Worm (Caenorhabditis elegans) whole organism, midembryonic: Measurements from ENCODE around the gene F15A4.2.

Experiments
- T22C8.4 ChIP-seq: fragments of 200-800 bp; sonication (Bioruptor generic); IDR thresholded peaks from 2 replicates; pipeline ENCODE4 v1.3.6; 2022; ENCODE audit warnings: missing genetic modification characterization, missing compliant biosample characterization
- cog-1 ChIP-seq: sonication (generic microtip); optimal IDR thresholded peaks from 2 replicates; lab custom pipeline; 2016; ENCODE audit warnings: missing genetic modification characterization, missing compliant biosample characterization
- flt-1 ChIP-seq: fragments of 200-800 bp; sonication (Bioruptor generic); IDR thresholded peaks from 2 replicates; pipeline ENCODE4 v1.3.6; 2022; ENCODE audit warnings: missing genetic modification characterization, missing compliant biosample characterization
- klf-2 ChIP-seq: fragments of 200-800 bp; sonication (Bioruptor generic); conservative IDR thresholded peaks from 2 replicates; pipeline ENCODE4 v1.3.6; 2022; ENCODE audit warnings: missing genetic modification reagents, missing genetic modification characterization, missing compliant biosample characterization
- med-1 ChIP-seq: sonication (generic microtip); optimal IDR thresholded peaks from 2 replicates; lab custom pipeline; 2017; ENCODE audit warnings: missing genetic modification characterization, mild to moderate bottlenecking, missing compliant biosample characterization, antibody characterized with exemption, missing genetic modification reagents; ENCODE audit not compliant: insufficient read depth
- ref-1 ChIP-seq: fragments of 200-800 bp; sonication (Bioruptor generic); conservative IDR thresholded peaks from 2 replicates; pipeline ENCODE4 v1.3.6; 2022; ENCODE audit warnings: missing genetic modification reagents, missing genetic modification characterization, missing compliant biosample characterization
- tab-1 ChIP-seq: fragments of 200-800 bp; sonication (Bioruptor generic); IDR thresholded peaks from 2 replicates; pipeline ENCODE4 v1.3.6; 2022; ENCODE audit warnings: missing genetic modification characterization, missing compliant biosample characterization
- ztf-23 ChIP-seq: fragments of 200-800 bp; sonication (Bioruptor generic); IDR thresholded peaks from 2 replicates; pipeline ENCODE4 v1.3.6; 2022; ENCODE audit warnings: missing genetic modification reagents, missing genetic modification characterization, missing compliant biosample characterization
- ztf-29 ChIP-seq: fragments of 200-800 bp; sonication (Bioruptor generic); IDR thresholded peaks from 2 replicates; pipeline ENCODE4 v1.3.6; 2022; ENCODE audit warnings: missing genetic modification reagents, missing genetic modification characterization, missing compliant biosample characterization

The F15A4.2 gene

ce11 chrII:12499969-12500368 is 37.6 kb downstream of the F15A4.2 start:
- TF ChIP-seq klf-2 = no peak
- TF ChIP-seq tab-1 = no peak
- TF ChIP-seq ztf-29 (GFP tag; lab: Robert Waterston, UW) = no peak
- TF ChIP-seq flt-1 (GFP tag; lab: Robert Waterston, UW) = no peak
- TF ChIP-seq med-1 = no peak
- no peak for TF ChIP-seq cog-1
- no peak for TF ChIP-seq ref-1
- TF ChIP-seq ztf-23 (GFP tag; lab: Robert Waterston, UW) = no peak
- TF ChIP-seq T22C8.4 (GFP tag; lab: Robert Waterston, UW) = no peak

ce11 chrII:12502784-12503183 is 40.4 kb downstream of the F15A4.2 start, which contains the start of gene ador-1:
TSS of gene ador-1 (minus strand) at chrII:12502884.
- no peak for TF ChIP-seq tab-1
- no peak for TF ChIP-seq T22C8.4 (GFP tag; lab: Robert Waterston, UW)
- no peak for TF ChIP-seq ref-1
- TF ChIP-seq med-1 = no peak

- TF ChIP-seq flt-1 (GFP tag; lab: Robert Waterston, UW) = no peak
- no peak for TF ChIP-seq ztf-29 (GFP tag; lab: Robert Waterston, UW)
- no peak for TF ChIP-seq T22C8.4 (GFP tag; lab: Robert Waterston, UW)
- TF ChIP-seq med-1 = no peak
- no peak for TF ChIP-seq tab-1
Observed at ce11 chrII:12506511-12506910, 44.2 kb downstream of the F15A4.2 start.

ce11 chrII:12507038-12507437 is 44.7 kb downstream of the F15A4.2 start, which contains the start of gene srh-68:
TSS of gene srh-68 (plus strand) at chrII:12507338.
- TF ChIP-seq klf-2 (no peak), tab-1 (no peak), cog-1 (no peak), flt-1 (GFP tag; lab: Robert Waterston, UW) (no peak), T22C8.4 (GFP tag; lab: Robert Waterston, UW) (no peak), ztf-23 (GFP tag; lab: Robert Waterston, UW) (no peak), med-1 (no peak), ref-1 (no peak), ztf-29 (GFP tag; lab: Robert Waterston, UW) (no peak)

ce11 chrII:12508650-12509049 is 46.3 kb downstream of the F15A4.2 start, which contains the start of gene srh-67:
TSS of gene srh-67 (plus strand) at chrII:12508950.
- TF ChIP-seq T22C8.4 (GFP tag; lab: Robert Waterston, UW) (no peak), med-1 (no peak), flt-1 (GFP tag; lab: Robert Waterston, UW) (no peak)

- TF ChIP-seq klf-2 (no peak), med-1 (no peak), ztf-29 (GFP tag; lab: Robert Waterston, UW) (no peak), flt-1 (GFP tag; lab: Robert Waterston, UW) (no peak), T22C8.4 (GFP tag; lab: Robert Waterston, UW) (no peak), ref-1 (no peak), ztf-23 (GFP tag; lab: Robert Waterston, UW) (no peak), cog-1 (no peak)
Observed at ce11 chrII:12511866-12512265, 49.5 kb downstream of the F15A4.2 start, which contains the start of gene srh-73. TSS of gene srh-73 (plus strand) at chrII:12512166.
